Fruit fly (Drosophila melanogaster) whole organism, embryonic: ENCODE measurements around the gene Bug22.
A peak's percentile ranks its signal among the peaks of the same experiment; 100 is the strongest.

Source experiments
- BtbVII ChIP-seq: fragments of 200-800 bp; sonication (Bioruptor generic); optimal IDR thresholded peaks from 3 replicates; lab custom pipeline; 2017; ENCODE audit warnings: missing biosample characterization, mild to moderate bottlenecking, missing genetic modification characterization
- CG10654 ChIP-seq: fragments of 200-800 bp; sonication (Bioruptor generic); optimal IDR thresholded peaks from 2 replicates; lab custom pipeline; 2016; ENCODE audit warnings: missing biosample characterization, missing genetic modification characterization
- CG11085 ChIP-seq: fragments of 200-800 bp; sonication (Bioruptor generic); IDR thresholded peaks from 2 replicates; pipeline ENCODE4 v1.3.6; 2022; ENCODE audit warnings: missing biosample characterization, missing genetic modification characterization
- CG12299 ChIP-seq: fragments of 200-800 bp; sonication (Bioruptor generic); optimal IDR thresholded peaks from 2 replicates; lab custom pipeline; 2018; ENCODE audit warnings: missing biosample characterization, mild to moderate bottlenecking, missing genetic modification characterization
- CG13775 ChIP-seq: fragments of 200-800 bp; sonication (Bioruptor generic); optimal IDR thresholded peaks from 3 replicates; lab custom pipeline; 2017; ENCODE audit warnings: missing biosample characterization, mild to moderate bottlenecking, missing genetic modification characterization
- CG14050 ChIP-seq: fragments of 200-800 bp; sonication (Bioruptor generic); IDR thresholded peaks from 3 replicates; pipeline ENCODE4 v1.3.6; 2022; ENCODE audit warnings: missing biosample characterization, missing genetic modification characterization
- CG14965 ChIP-seq: fragments of 200-800 bp; sonication (Bioruptor generic); optimal IDR thresholded peaks from 2 replicates; lab custom pipeline; 2016; ENCODE audit warnings: missing biosample characterization, missing genetic modification characterization, borderline replicate concordance
- CG16813 ChIP-seq: fragments of 200-800 bp; sonication (Bioruptor generic); IDR thresholded peaks from 3 replicates; pipeline ENCODE4 v1.3.6; 2022; ENCODE audit warnings: missing biosample characterization, missing genetic modification characterization; ENCODE audit not compliant: partially characterized antibody
- CG16863 ChIP-seq: fragments of 200-800 bp; sonication (Bioruptor generic); optimal IDR thresholded peaks from 3 replicates; lab custom pipeline; 2016; ENCODE audit warnings: missing biosample characterization, missing genetic modification characterization
- CG17829 ChIP-seq: fragments of 200-800 bp; optimal IDR thresholded peaks from 2 replicates; lab custom pipeline; 2019; ENCODE audit warnings: missing biosample characterization, mild to moderate bottlenecking, missing genetic modification characterization, moderate library complexity
- CG18619 ChIP-seq: fragments of 200-800 bp; sonication (Bioruptor generic); optimal IDR thresholded peaks from 3 replicates; lab custom pipeline; 2017; ENCODE audit warnings: missing biosample characterization, mild to moderate bottlenecking, missing genetic modification characterization
- CG2712 ChIP-seq: fragments of 200-800 bp; optimal IDR thresholded peaks from 3 replicates; lab custom pipeline; 2019; ENCODE audit warnings: missing biosample characterization, mild to moderate bottlenecking, missing genetic modification characterization, moderate library complexity
- CG2889 ChIP-seq: fragments of 200-800 bp; sonication (Bioruptor generic); IDR thresholded peaks from 3 replicates; pipeline ENCODE4 v1.3.6; 2022; ENCODE audit warnings: missing biosample characterization, missing genetic modification characterization
- CG31441 ChIP-seq: fragments of 200-800 bp; sonication (Bioruptor generic); IDR thresholded peaks from 2 replicates; pipeline ENCODE4 v1.3.6; 2022; ENCODE audit warnings: missing biosample characterization, missing genetic modification characterization
- CG42726 ChIP-seq: fragments of 200-800 bp; sonication (Bioruptor generic); IDR thresholded peaks from 2 replicates; pipeline ENCODE4 v1.3.6; 2022; ENCODE audit warnings: missing biosample characterization, missing genetic modification characterization; ENCODE audit not compliant: partially characterized antibody
- CG43689 ChIP-seq: fragments of 200-800 bp; sonication (Bioruptor generic); IDR thresholded peaks from 2 replicates; pipeline ENCODE4 v1.3.6; 2022; ENCODE audit warnings: missing biosample characterization, missing genetic modification characterization
- CG4617 ChIP-seq: fragments of 200-800 bp; sonication (Bioruptor generic); optimal IDR thresholded peaks from 3 replicates; lab custom pipeline; 2016; ENCODE audit warnings: missing biosample characterization, missing genetic modification characterization, borderline replicate concordance
- CG4854 ChIP-seq: fragments of 200-800 bp; sonication (Bioruptor generic); optimal IDR thresholded peaks from 2 replicates; lab custom pipeline; 2016; ENCODE audit warnings: missing biosample characterization, missing genetic modification characterization, inconsistent platforms
- CG6683 ChIP-seq: fragments of 200-800 bp; sonication (Bioruptor generic); optimal IDR thresholded peaks from 2 replicates; lab custom pipeline; 2017; ENCODE audit warnings: missing biosample characterization, mild to moderate bottlenecking, missing genetic modification characterization, missing genetic modification reagents
- CG7786 ChIP-seq: fragments of 200-800 bp; sonication (Bioruptor generic); optimal IDR thresholded peaks from 2 replicates; lab custom pipeline; 2016; ENCODE audit warnings: missing biosample characterization, missing genetic modification characterization
- CrebB ChIP-seq: fragments of 200-800 bp; sonication (Bioruptor generic); optimal IDR thresholded peaks from 3 replicates; lab custom pipeline; 2018; ENCODE audit warnings: missing biosample characterization, mild to moderate bottlenecking, missing genetic modification characterization
- Dbx ChIP-seq: fragments of 200-800 bp; sonication (Bioruptor generic); IDR thresholded peaks from 3 replicates; pipeline ENCODE4 v1.3.6; 2022; ENCODE audit warnings: missing biosample characterization, missing genetic modification characterization
- HLH3B ChIP-seq: fragments of 200-800 bp; sonication (Bioruptor generic); IDR thresholded peaks from 2 replicates; pipeline ENCODE4 v1.3.6; 2022; ENCODE audit warnings: missing biosample characterization, missing genetic modification characterization
- HLH4C ChIP-seq: fragments of 200-800 bp; sonication (Bioruptor generic); IDR thresholded peaks from 3 replicates; pipeline ENCODE4 v1.3.6; 2022; ENCODE audit warnings: missing biosample characterization, missing genetic modification characterization; ENCODE audit not compliant: partially characterized antibody
- MTF-1 ChIP-seq: fragments of 200-800 bp; sonication (Bioruptor generic); optimal IDR thresholded peaks from 2 replicates; lab custom pipeline; 2018; ENCODE audit warnings: missing biosample characterization, mild to moderate bottlenecking, missing genetic modification characterization, borderline replicate concordance
- NK7.1 ChIP-seq: fragments of 200-800 bp; sonication (Bioruptor generic); optimal IDR thresholded peaks from 3 replicates; lab custom pipeline; 2016; ENCODE audit warnings: missing biosample characterization, missing genetic modification characterization
- Opbp ChIP-seq: fragments of 200-800 bp; sonication (Bioruptor generic); IDR thresholded peaks from 3 replicates; pipeline ENCODE4 v1.3.6; 2022; ENCODE audit warnings: missing biosample characterization, missing genetic modification characterization; ENCODE audit not compliant: partially characterized antibody
- Sry-β ChIP-seq: fragments of 200-800 bp; sonication (Bioruptor generic); optimal IDR thresholded peaks from 2 replicates; lab custom pipeline; 2018; ENCODE audit warnings: missing biosample characterization, mild to moderate bottlenecking, missing genetic modification characterization, moderate library complexity
- YL-1 ChIP-seq: fragments of 200-800 bp; sonication (Bioruptor generic); optimal IDR thresholded peaks from 3 replicates; lab custom pipeline; 2017; ENCODE audit warnings: missing biosample characterization, mild to moderate bottlenecking, missing genetic modification characterization
- az2 ChIP-seq: fragments of 200-800 bp; sonication (Bioruptor generic); optimal IDR thresholded peaks from 3 replicates; lab custom pipeline; 2016; ENCODE audit warnings: missing biosample characterization, missing genetic modification characterization
- bcd ChIP-seq: fragments of 200-800 bp; sonication (Bioruptor generic); optimal IDR thresholded peaks from 2 replicates; lab custom pipeline; 2017; ENCODE audit warnings: missing biosample characterization, mild to moderate bottlenecking, missing genetic modification characterization
- bsh ChIP-seq, 2 experiments: fragments of 200-800 bp; sonication (Bioruptor generic); optimal IDR thresholded peaks; 2 replicates each; lab custom pipeline; 2017 to 2018; ENCODE audit warnings: mild to moderate bottlenecking in 2 of 2, missing biosample characterization in 2 of 2, missing genetic modification characterization in 2 of 2, moderate library complexity in 1 of 2
- ci ChIP-seq: fragments of 200-800 bp; sonication (Bioruptor generic); IDR thresholded peaks from 3 replicates; pipeline ENCODE4 v1.3.6; 2022; ENCODE audit warnings: missing biosample characterization, missing genetic modification characterization
- eve ChIP-seq, 2 experiments: fragments of >200 bp; optimal IDR thresholded peaks; 2 replicates each; lab custom pipeline; 2017; ENCODE audit warnings: missing biosample characterization in 2 of 2, missing genetic modification characterization in 2 of 2
- fd3F ChIP-seq: fragments of 200-800 bp; sonication (Bioruptor generic); optimal IDR thresholded peaks from 2 replicates; lab custom pipeline; 2018; ENCODE audit warnings: missing biosample characterization, mild to moderate bottlenecking, missing genetic modification characterization, moderate library complexity
- fru ChIP-seq: fragments of >200 bp; optimal IDR thresholded peaks from 2 replicates; lab custom pipeline; 2017
- ftz-f1 ChIP-seq: fragments of 200-800 bp; sonication (Bioruptor generic); optimal IDR thresholded peaks from 2 replicates; lab custom pipeline; 2016; ENCODE audit warnings: missing biosample characterization, missing genetic modification characterization
- gfzf ChIP-seq: fragments of 200-800 bp; sonication (Bioruptor generic); optimal IDR thresholded peaks from 2 replicates; lab custom pipeline; 2016; ENCODE audit warnings: missing biosample characterization, mild to moderate bottlenecking, missing genetic modification characterization, moderate library complexity
- grn ChIP-seq: fragments of 200-800 bp; sonication (Bioruptor generic); optimal IDR thresholded peaks from 3 replicates; lab custom pipeline; 2017; ENCODE audit warnings: missing biosample characterization, missing genetic modification characterization
- inv ChIP-seq: fragments of 200-800 bp; sonication (Bioruptor generic); IDR thresholded peaks from 2 replicates; pipeline ENCODE4 v1.3.6; 2022; ENCODE audit warnings: missing biosample characterization, missing genetic modification characterization; ENCODE audit not compliant: partially characterized antibody
- kah ChIP-seq: fragments of 200-800 bp; sonication (Bioruptor generic); optimal IDR thresholded peaks from 2 replicates; lab custom pipeline; 2018; ENCODE audit warnings: missing biosample characterization, mild to moderate bottlenecking, missing genetic modification characterization
- lilli ChIP-seq: fragments of 200-800 bp; sonication (Bioruptor generic); optimal IDR thresholded peaks from 3 replicates; lab custom pipeline; 2016; ENCODE audit warnings: missing biosample characterization, missing genetic modification characterization
- oc ChIP-seq: fragments of 200-800 bp; sonication (Bioruptor generic); optimal IDR thresholded peaks from 2 replicates; lab custom pipeline; 2018; ENCODE audit warnings: missing biosample characterization, mild to moderate bottlenecking, missing genetic modification characterization, moderate library complexity
- p53 ChIP-seq: fragments of 200-800 bp; sonication (Bioruptor generic); optimal IDR thresholded peaks from 2 replicates; lab custom pipeline; 2016; ENCODE audit warnings: missing biosample characterization, missing genetic modification characterization
- psq ChIP-seq: fragments of 200-800 bp; sonication (Bioruptor generic); optimal IDR thresholded peaks from 2 replicates; lab custom pipeline; 2017; ENCODE audit warnings: missing biosample characterization, missing genetic modification characterization
- sug ChIP-seq: fragments of 200-800 bp; optimal IDR thresholded peaks from 2 replicates; lab custom pipeline; 2019; ENCODE audit warnings: missing biosample characterization, mild to moderate bottlenecking, missing genetic modification characterization, moderate library complexity
- unpg ChIP-seq: fragments of 200-800 bp; sonication (Bioruptor generic); optimal IDR thresholded peaks from 3 replicates; lab custom pipeline; 2018; ENCODE audit warnings: missing biosample characterization, mild to moderate bottlenecking, missing genetic modification characterization, moderate library complexity
- vfl ChIP-seq: fragments of 200-800 bp; sonication (Bioruptor generic); optimal IDR thresholded peaks from 2 replicates; lab custom pipeline; 2016; ENCODE audit warnings: missing biosample characterization, missing genetic modification characterization
- yki ChIP-seq: fragments of >200 bp; optimal IDR thresholded peaks from 3 replicates; lab custom pipeline; 2018

Gene Bug22

DNA sequence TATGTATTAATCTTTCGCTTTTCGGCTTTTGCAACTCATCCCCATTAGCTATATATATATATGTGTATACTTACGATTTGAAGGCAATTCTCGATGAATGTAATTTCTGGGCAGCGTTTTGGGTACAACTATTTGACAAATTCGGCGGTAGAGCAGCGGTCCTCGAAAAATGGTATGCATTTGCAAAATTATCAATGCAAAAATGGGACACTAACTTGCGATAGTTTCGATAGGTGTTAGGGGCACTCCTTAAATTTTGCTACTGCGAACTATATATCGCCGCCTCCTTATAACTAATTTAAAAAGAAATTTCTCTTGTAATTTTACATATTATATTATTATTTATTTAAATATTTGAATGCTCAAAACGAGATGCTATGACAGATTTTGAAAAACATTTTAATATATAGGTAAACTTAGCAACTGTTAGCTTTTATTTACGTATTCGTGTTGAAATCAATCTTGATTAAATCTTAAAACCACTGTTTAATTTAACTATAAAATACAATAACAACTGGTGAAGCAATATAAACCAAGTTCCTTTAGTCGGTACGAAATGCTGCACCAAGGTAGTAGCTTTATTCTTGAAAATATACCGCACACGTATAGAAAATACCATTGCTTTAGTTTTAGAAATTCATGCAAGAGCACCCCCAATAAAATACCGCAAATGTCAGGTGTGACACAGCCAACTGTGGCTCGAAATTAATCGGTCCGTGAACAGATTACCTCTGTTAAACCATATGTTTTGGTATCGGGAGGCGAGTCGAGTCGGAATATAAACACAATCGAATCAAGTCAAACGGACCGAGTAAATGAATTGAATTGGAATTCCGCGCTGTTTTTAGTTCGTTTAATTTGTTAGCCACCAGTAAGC is 17.2 kb downstream of the Bug22 start, which contains the start of the genes CG5355 and Klp31E (continued):
- TF ChIP-seq CG4617 (GFP tag; lab: Kevin White, UChicago): peak; percentile 6
- TF ChIP-seq CG18619 (GFP tag; lab: Kevin White, UChicago): peak; percentile 75
- TF ChIP-seq CG14050 (GFP tag; lab: Robert Waterston, UW): no peak
- peak; percentile 74 for TF ChIP-seq lilli
- TF ChIP-seq CG10654 (GFP tag; lab: Kevin White, UChicago): peak; percentile 61
- no peak for TF ChIP-seq CG14965
- TF ChIP-seq yki (lab: Kevin White, UChicago): no peak
- no peak for TF ChIP-seq grn
- TF ChIP-seq oc (tag; lab: Kevin White, UChicago): no peak
- TF ChIP-seq HLH3B: no peak
- TF ChIP-seq ci (GFP tag; lab: Robert Waterston, UW): peak; percentile 59; the same call in 2 of the 3 replicates
- peak; percentile 58; the same call in 1 of the 3 replicates for TF ChIP-seq Dbx (GFP tag; lab: Robert Waterston, UW)
- no peak for TF ChIP-seq kah
- TF ChIP-seq sug (tag; lab: Kevin White, UChicago): peak; percentile 73
- TF ChIP-seq CG16813 (GFP tag; lab: Robert Waterston, UW): peak; percentile 68
- TF ChIP-seq HLH4C: peak; percentile 65
- peak; percentile 14 for TF ChIP-seq CG4854 (GFP tag; lab: Kevin White, UChicago)
- peak; percentile 43 for TF ChIP-seq CG7786 (GFP tag; lab: Kevin White, UChicago)
- TF ChIP-seq NK7.1: peak; percentile 20
- TF ChIP-seq Opbp (GFP tag; lab: Robert Waterston, UW): peak; percentile 71; the same call in 2 of the 3 replicates
- TF ChIP-seq az2 (GFP tag; lab: Kevin White, UChicago): peak; percentile 69
- peak; percentile 57 for TF ChIP-seq inv (GFP tag; lab: Robert Waterston, UW)
- peak; percentile 85 for TF ChIP-seq CG2712 (tag; lab: Kevin White, UChicago)
- TF ChIP-seq unpg (GFP tag; lab: Kevin White, UChicago): peak; percentile 48
- TF ChIP-seq CG12299: peak; percentile 27
- no peak for TF ChIP-seq CG2889 (GFP tag; lab: Robert Waterston, UW)
- TF ChIP-seq CG11085 (GFP tag; lab: Robert Waterston, UW): no peak
- TF ChIP-seq fd3F: peak; percentile 64
- no peak for TF ChIP-seq fru (lab: Kevin White, UChicago)
- peak; percentile 72 for TF ChIP-seq bcd (GFP tag; lab: Kevin White, UChicago)
- TF ChIP-seq ftz-f1: no peak
- no peak for TF ChIP-seq psq (GFP tag; lab: Kevin White, UChicago)
- no peak for TF ChIP-seq CG6683 (GFP tag; lab: Kevin White, UChicago)
- TF ChIP-seq p53 (GFP tag; lab: Kevin White, UChicago): no peak
- no peak for TF ChIP-seq CG43689
- no peak for TF ChIP-seq CG31441 (GFP tag; lab: Robert Waterston, UW)
- peak; percentile 52 for TF ChIP-seq CG16863 (GFP tag; lab: Kevin White, UChicago)
- no peak for TF ChIP-seq eve (GFP tag; optimal IDR thresholded peaks at IDR 0.05; lab: Kevin White, UChicago)
- TF ChIP-seq CG13775 (GFP tag; lab: Kevin White, UChicago): peak; percentile 81
- TF ChIP-seq Sry-β (GFP tag; lab: Kevin White, UChicago): peak; percentile 29
- TF ChIP-seq MTF-1: peak; percentile 9
- peak in 1 of 2 experiments; percentile 58 for TF ChIP-seq bsh (GFP tag; optimal IDR thresholded peaks at IDR 0.05; lab: Kevin White, UChicago)
- TF ChIP-seq BtbVII (GFP tag; lab: Kevin White, UChicago): peak; percentile 56
- TF ChIP-seq YL-1: peak; percentile 41
- no peak for TF ChIP-seq CrebB (tag; lab: Kevin White, UChicago)
- TF ChIP-seq CG42726 (GFP tag; lab: Robert Waterston, UW): no peak
- TF ChIP-seq gfzf (GFP tag; lab: Kevin White, UChicago): peak; percentile 23
- TF ChIP-seq vfl (GFP tag; lab: Kevin White, UChicago): peak; percentile 15
- peak; percentile 84 for TF ChIP-seq CG17829 (tag; lab: Kevin White, UChicago)
